Worm (Caenorhabditis elegans) whole organism, L4/young adult: ENCODE measurements around the gene F40F8.5.
A peak's percentile ranks its signal among the peaks of the same experiment; 100 is the strongest.

ENCODE experiments used
- W03F9.2 ChIP-seq: fragments of 150-350 bp; optimal IDR thresholded peaks from 2 replicates; lab custom pipeline; 2014; ENCODE audit warnings: missing biosample characterization, missing genetic modification characterization
- dao-5 ChIP-seq: sonication (generic microtip); optimal IDR thresholded peaks from 2 replicates; lab custom pipeline; 2016; ENCODE audit warnings: missing genotype, missing genetic modification characterization, moderate library complexity, missing compliant biosample characterization
- him-1 ChIP-seq: sonication (generic microtip); optimal IDR thresholded peaks from 2 replicates; lab custom pipeline; 2016; ENCODE audit warnings: missing genotype, missing genetic modification reagents, missing genetic modification characterization, missing compliant biosample characterization

Gene F40F8.5

DNA sequence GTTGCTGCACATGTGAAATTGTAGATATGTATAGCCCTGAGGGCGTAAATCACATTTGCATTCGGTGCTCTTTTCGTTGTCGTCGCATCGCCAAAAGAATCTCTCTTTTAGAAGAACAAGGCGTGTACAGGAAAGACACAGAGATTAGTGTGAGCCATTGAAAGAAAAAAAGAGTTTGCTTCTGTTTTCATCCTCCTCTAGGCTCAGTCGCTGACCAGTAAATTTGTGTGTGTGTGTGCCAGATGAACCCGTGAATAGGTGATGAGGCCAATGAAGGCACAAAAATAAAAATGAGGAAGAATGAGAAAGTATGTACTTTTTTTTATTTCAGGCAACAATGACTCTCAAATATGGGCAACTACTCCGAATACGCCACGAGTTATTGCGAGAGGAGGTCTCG, 22.3 kb downstream of the F40F8.5 start, which contains the start of gene mat-2:
mat-2 (plus strand) TSS at position 301 of the 400 bp plus-strand sequence.
- TF ChIP-seq him-1 (tag; lab: Kevin White, UChicago) (no peak), W03F9.2 (tag; lab: Kevin White, UChicago) (no peak), dao-5 (tag; lab: Kevin White, UChicago) (no peak)

DNA sequence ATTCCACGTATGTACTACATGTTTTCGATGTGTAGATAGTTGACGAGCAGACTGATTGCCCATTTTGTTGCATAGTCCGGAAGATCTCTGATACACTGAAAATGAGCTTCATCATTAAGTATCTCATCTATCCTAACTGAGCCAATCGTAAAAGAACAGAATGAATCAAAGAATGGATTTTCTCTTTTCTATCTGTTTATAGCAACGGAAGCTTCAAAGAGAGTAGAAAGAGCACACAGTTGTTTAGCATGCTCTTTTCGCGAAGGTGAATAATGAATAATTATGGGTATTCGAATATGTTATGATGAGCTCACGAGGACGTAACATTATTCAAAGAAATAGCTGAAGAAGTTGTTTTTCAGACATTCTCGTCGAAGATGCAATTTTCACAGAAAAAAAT, 23.6 kb downstream of the F40F8.5 start, which contains the start of gene glb-4:
glb-4 (minus strand) TSS at position 101 of the 400 bp plus-strand sequence.
- TF ChIP-seq dao-5 (tag; lab: Kevin White, UChicago) (no peak), him-1 (tag; lab: Kevin White, UChicago) (no peak), W03F9.2 (tag; lab: Kevin White, UChicago) (no peak)

DNA sequence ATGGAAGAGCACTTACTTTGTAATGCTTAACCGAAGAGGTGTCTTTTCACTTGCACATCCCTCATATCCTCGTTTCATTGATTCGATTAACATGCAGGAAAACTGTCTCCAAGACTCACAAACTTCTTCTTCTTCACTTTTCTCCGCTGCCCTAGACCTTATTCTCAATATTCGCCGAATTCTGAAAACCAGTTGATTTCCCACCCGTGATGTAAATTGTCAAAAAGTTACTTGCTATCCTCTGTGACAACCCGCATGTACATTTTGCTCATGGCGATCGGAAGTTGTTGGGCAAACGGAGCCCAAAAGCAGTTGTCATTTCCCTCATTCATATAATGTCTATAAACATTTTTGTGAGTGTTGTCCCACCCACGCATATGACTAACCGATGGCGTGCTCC, 24.3 kb downstream of the F40F8.5 start:
- TF ChIP-seq him-1 (tag; lab: Kevin White, UChicago) (no peak), dao-5 (tag; lab: Kevin White, UChicago) (no peak), W03F9.2 (tag; lab: Kevin White, UChicago) (no peak)

DNA sequence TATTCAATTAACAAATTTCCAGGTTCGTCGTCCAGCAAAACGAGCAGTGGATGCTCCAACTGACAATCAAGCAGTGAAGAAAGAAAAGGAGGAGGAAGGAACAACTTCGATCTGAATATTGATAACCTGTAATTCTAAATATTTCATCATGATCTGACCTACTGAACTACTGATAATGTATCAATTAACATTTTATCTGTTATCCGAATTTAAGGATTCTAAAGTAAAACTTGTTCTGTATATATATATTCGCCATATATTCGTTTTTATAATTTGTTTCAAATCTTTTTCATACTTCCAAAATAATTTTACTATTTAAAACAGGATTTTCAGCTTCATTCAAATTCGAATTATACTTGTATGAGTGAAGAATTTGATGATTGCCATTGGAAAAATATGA, 26.9 kb downstream of the F40F8.5 start, which contains the start of gene apc-17:
apc-17 (plus strand) TSS at position 301 of the 400 bp plus-strand sequence.
- no peak for TF ChIP-seq him-1 (tag; lab: Kevin White, UChicago)
- no peak for TF ChIP-seq dao-5 (tag; lab: Kevin White, UChicago)
- TF ChIP-seq W03F9.2 (tag; lab: Kevin White, UChicago) = no peak

DNA sequence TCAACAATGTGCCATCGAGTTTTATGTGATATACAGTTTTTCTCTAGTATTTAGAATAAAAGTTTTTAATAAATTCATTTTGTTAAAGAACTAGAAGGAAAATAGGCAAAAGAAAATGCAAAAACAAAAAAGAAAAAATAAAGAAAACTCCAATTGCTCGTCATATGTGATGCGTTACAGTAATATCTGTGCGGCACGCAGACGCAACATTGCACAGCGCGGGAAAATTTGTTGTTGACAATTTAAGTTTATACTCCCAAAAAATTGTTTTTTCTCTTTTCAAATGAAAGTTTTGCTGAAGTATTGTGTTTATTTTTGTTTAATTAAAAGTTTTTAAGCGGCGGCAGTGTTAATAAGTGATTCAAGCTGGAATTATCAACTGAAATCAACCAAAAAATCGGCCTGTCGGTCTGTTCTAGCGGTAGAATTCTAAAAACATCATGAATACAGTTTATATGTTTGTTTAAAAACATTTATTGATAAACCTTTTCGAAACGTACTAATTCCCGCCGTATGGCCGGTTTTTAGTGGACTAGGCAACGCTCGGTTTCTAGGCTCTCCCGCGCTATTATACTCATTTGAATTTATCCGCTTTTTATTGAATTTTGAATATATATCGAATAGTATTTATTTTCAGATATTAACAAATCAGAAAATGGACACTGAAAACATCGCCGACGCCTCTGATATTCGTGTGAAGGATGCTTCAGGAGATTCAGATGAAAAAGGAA, 28.6 kb downstream of the F40F8.5 start, which contains the start of gene nasp-1:
nasp-1 (plus strand) TSS at position 632 of the 731 bp plus-strand sequence.
- TF ChIP-seq dao-5 (tag; lab: Kevin White, UChicago) (no peak), W03F9.2 (tag; lab: Kevin White, UChicago) (peak; percentile 8), him-1 (tag; lab: Kevin White, UChicago) (no peak)

DNA sequence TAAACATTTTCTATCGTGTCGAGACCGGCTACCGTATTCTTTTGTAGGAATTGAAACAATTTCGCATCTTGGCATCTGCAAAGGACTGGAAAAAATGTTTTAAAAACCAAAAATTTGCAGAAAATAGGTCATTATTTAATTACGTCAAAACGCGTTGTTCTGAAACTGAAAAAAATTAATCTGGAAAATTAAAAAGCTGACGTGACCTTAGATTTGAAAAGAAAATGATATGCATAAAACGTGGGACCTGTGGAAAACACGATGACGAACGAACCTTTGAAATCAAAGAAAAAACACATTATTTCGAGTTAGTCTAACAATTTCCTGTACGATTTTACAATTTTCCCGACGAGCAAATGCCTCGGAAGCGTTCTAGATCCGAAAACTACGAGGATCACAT, 30.6 kb downstream of the F40F8.5 start, which contains the start of gene C09H10.9:
C09H10.9 (plus strand) TSS at position 301 of the 400 bp plus-strand sequence.
- TF ChIP-seq dao-5 (tag; lab: Kevin White, UChicago) (no peak), W03F9.2 (tag; lab: Kevin White, UChicago) (no peak), him-1 (tag; lab: Kevin White, UChicago) (no peak)

DNA sequence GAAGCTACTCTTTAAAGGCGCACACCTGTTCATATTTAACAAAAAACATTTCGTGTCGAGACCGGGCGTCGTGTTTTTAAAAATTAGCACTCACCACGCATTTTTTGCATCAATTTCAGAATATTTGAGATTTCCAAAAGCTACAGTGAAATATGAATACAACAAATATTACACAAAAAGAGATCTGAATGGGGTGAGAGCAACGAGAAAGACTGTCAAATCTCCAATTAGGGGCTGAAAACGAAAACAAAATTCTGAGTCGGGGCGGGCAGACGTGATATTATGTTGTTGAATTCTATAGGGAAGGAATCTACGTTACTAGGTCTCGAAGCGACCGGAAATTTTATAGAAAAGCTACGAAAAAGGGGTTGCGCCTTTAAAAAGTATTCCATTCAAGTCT, 31.1 kb downstream of the F40F8.5 start, which contains the start of gene C09H10.5:
C09H10.5 (minus strand) TSS at position 101 of the 400 bp plus-strand sequence.
- TF ChIP-seq W03F9.2 (tag; lab: Kevin White, UChicago) (no peak), him-1 (tag; lab: Kevin White, UChicago) (no peak), dao-5 (tag; lab: Kevin White, UChicago) (no peak)

DNA sequence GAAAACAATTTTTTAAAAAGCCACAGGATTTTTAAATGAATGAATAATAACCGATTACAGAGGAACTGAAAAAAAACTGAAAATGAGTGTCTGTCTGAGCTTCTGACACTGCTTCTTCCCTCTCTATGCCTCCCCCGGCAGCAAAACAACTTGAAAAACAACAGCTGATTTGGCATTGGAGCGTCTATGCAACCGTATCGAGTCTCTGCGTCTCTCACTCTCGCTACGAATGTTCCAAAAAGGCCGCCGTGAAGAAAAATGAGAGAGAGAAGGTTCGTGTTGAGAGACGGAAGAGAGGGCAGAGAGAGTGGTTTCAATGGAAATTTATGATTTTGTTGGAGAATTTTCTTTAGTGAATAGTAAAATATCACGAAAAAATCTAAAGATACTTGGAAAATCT, 31.7 kb downstream of the F40F8.5 start:
- TF ChIP-seq dao-5 (tag; lab: Kevin White, UChicago) = no peak
- peak; percentile 64 for TF ChIP-seq W03F9.2 (tag; lab: Kevin White, UChicago)

DNA sequence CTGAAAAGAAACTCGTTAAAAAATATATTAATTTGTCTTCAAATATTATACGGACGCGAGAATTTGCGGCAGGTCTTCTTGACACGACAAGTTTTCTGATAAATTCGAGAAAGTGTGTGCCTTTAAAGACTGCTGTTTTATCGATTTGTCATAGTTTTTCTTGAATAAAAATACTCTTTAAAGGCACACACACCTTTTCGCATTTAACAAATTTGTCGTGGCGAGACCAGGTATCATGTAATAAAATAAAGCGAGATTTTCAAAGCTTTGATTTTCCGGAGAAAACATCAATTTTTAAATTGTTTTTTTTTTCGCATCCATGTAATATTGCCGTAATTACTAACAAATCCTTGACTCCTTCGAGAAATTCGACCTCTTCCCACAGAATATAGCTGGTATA, 33.6 kb downstream of the F40F8.5 start:
- TF ChIP-seq him-1 (tag; lab: Kevin White, UChicago) = no peak
- no peak for TF ChIP-seq W03F9.2 (tag; lab: Kevin White, UChicago)
- TF ChIP-seq dao-5 (tag; lab: Kevin White, UChicago) = no peak

DNA sequence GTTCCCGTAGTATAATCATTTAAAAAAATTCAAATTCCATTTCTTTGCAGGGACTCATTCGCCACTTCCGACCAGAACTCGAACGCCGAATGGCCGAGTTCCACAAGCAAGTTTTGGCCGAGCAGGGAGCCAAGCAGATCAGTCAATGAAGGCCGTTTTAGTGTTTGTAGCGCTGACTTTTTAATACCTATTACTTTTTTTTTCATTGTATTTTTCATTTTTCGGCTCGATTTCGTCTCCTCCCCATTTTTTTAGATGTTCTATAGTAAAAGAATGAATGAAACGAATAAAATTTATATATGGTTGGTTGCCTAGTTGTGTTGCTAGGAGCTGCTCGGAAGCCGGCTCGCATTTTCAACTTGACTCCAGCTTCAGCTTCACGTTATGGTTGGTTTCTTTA, 34.9 kb downstream of the F40F8.5 start, which contains the start of gene C09H10.4:
C09H10.4 (plus strand) TSS at position 301 of the 400 bp plus-strand sequence.
- TF ChIP-seq him-1 (tag; lab: Kevin White, UChicago) = no peak
- TF ChIP-seq W03F9.2 (tag; lab: Kevin White, UChicago) = no peak
- no peak for TF ChIP-seq dao-5 (tag; lab: Kevin White, UChicago)

DNA sequence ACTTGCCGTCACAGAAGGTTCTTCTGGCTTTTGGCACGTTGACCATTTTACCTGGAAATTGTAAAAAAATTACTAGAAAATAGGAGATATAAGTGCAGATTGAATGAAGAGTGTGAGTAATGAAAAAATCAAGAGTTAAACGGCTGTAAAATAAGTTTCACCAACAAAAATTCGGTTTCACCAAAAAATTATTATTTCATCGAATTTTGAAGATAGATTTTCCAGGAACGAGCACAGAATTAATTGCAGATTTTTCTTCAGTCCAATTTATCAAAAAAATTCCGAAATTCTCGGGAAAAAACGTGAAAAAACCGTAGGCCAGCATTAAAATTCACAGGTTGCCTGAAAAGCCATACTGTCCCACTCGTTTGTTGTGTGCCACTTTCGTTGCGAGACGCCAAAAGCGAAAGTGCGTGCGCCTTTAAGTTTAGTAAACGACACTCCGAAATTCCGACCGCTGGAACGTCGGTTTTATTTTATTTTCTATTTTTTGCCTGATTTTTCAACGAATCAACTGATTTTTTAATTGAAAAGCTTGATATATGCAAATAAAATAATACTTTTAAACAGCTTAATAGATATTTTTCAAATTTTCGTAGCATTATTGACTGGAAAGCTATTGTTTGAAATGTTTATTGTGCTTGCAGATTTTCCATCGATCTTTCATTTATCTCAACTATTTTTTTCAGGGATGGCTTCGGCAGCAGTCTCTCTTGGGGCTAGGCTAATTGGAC, 37.4 kb downstream of the F40F8.5 start, which contains the start of the genes rpl-36.A and nuo-1:
rpl-36.A (minus strand) TSS at position 51 of the 734 bp plus-strand sequence.
nuo-1 (plus strand) TSS at position 684 of the 734 bp plus-strand sequence.
- peak; percentile 28 for TF ChIP-seq him-1 (tag; lab: Kevin White, UChicago)
- TF ChIP-seq dao-5 (tag; lab: Kevin White, UChicago) = no peak
- peak; percentile 87 for TF ChIP-seq W03F9.2 (tag; lab: Kevin White, UChicago)

DNA sequence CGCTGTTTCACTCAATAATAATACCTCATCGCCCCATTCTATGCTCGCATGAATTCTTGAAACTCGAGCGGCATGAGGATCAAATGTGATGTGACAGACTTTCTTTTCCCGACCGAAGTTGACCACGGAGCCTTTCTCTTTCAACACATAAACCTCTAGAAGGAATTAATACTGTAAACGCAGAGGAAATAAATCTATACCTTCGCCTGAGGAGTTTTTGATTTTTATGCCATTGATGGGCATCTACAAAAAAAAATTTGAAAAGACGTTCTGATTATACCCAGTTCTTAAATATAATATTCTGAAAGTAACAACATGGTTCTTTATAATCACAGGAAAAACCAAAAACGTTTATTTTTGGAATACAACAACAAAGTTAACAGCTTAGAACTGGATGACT, 38.5 kb downstream of the F40F8.5 start, which contains the start of gene nbs-1:
nbs-1 (minus strand) TSS at position 246 of the 400 bp plus-strand sequence.
- no peak for TF ChIP-seq him-1 (tag; lab: Kevin White, UChicago)
- no peak for TF ChIP-seq W03F9.2 (tag; lab: Kevin White, UChicago)
- TF ChIP-seq dao-5 (tag; lab: Kevin White, UChicago) = no peak

DNA sequence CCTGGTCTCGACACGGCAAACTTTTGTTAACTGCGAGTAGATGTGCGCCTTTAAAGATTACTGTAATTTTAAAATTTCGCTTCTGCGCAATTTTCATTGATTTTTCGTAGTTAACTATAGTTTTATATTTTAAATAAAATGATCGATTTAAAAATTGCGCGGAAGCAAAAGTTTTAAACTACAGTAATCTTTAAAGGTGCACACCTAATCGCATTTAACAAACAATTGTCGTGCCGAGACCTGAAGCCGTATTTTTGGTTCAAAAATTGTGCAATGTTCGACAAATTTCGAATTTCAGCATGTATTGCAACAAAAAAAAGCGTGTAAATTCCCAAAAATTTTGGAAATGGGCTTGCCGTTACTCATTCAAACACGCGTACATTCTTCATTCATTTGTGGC, 40.3 kb downstream of the F40F8.5 start:
- TF ChIP-seq dao-5 (tag; lab: Kevin White, UChicago) (no peak), him-1 (tag; lab: Kevin White, UChicago) (no peak), W03F9.2 (tag; lab: Kevin White, UChicago) (no peak)
